Fruit fly (Drosophila melanogaster) whole organism, prepupa: ENCODE measurements around the gene red.

Experiments used
- CG16779 ChIP-seq: fragments of 200-800 bp; sonication (Bioruptor generic); optimal IDR thresholded peaks from 3 replicates; lab custom pipeline; 2017; ENCODE audit warnings: missing biosample characterization, mild to moderate bottlenecking, missing genetic modification characterization
- CG6276 ChIP-seq: fragments of 200-800 bp; sonication (Bioruptor generic); optimal IDR thresholded peaks from 2 replicates; lab custom pipeline; 2017; ENCODE audit warnings: missing biosample characterization, mild to moderate bottlenecking, missing genetic modification characterization
- CG6792 ChIP-seq: fragments of 200-800 bp; sonication (Bioruptor generic); optimal IDR thresholded peaks from 3 replicates; lab custom pipeline; 2016; ENCODE audit warnings: missing biosample characterization, missing genetic modification characterization
- Lpt ChIP-seq: fragments of 200-800 bp; sonication (Bioruptor generic); optimal IDR thresholded peaks from 3 replicates; lab custom pipeline; 2016; ENCODE audit warnings: missing biosample characterization, missing genetic modification characterization
- Met ChIP-seq: fragments of 200-800 bp; sonication (Bioruptor generic); optimal IDR thresholded peaks from 3 replicates; lab custom pipeline; 2016; ENCODE audit warnings: missing biosample characterization, missing genetic modification characterization
- Smox ChIP-seq: fragments of 200-800 bp; sonication (Bioruptor generic); optimal IDR thresholded peaks from 3 replicates; lab custom pipeline; 2016; ENCODE audit warnings: missing biosample characterization, missing genetic modification characterization
- Sox102F ChIP-seq: fragments of 200-800 bp; sonication (Bioruptor generic); optimal IDR thresholded peaks from 2 replicates; lab custom pipeline; 2016; ENCODE audit warnings: missing biosample characterization, mild to moderate bottlenecking, missing genetic modification characterization
- Sox14 ChIP-seq: fragments of 200-800 bp; sonication (Bioruptor generic); optimal IDR thresholded peaks from 3 replicates; lab custom pipeline; 2016; ENCODE audit warnings: missing biosample characterization, missing genetic modification characterization
- cyc ChIP-seq: fragments of 200-800 bp; sonication (Bioruptor generic); optimal IDR thresholded peaks from 3 replicates; lab custom pipeline; 2016; ENCODE audit warnings: missing biosample characterization, missing genetic modification characterization
- fd59A ChIP-seq: fragments of 200-800 bp; sonication (Bioruptor generic); optimal IDR thresholded peaks from 2 replicates; lab custom pipeline; 2017; ENCODE audit warnings: missing biosample characterization, mild to moderate bottlenecking, missing genetic modification characterization, missing genetic modification reagents
- lz ChIP-seq: fragments of 200-800 bp; sonication (Bioruptor generic); optimal IDR thresholded peaks from 3 replicates; lab custom pipeline; 2016; ENCODE audit warnings: missing biosample characterization, missing genetic modification characterization
- spab ChIP-seq: fragments of 200-800 bp; sonication (Bioruptor generic); optimal IDR thresholded peaks from 2 replicates; lab custom pipeline; 2017; ENCODE audit warnings: missing biosample characterization, mild to moderate bottlenecking, missing genetic modification characterization, missing genetic modification reagents
- ss ChIP-seq, 2 experiments: fragments of 200-800 bp; sonication (Bioruptor generic); optimal IDR thresholded peaks; 2 replicates in 1 of 2; 3 replicates in 1 of 2; lab custom pipeline; 2017 to 2018; ENCODE audit warnings: mild to moderate bottlenecking in 2 of 2, missing biosample characterization in 2 of 2, missing genetic modification characterization in 2 of 2, moderate library complexity in 1 of 2

- TF ChIP-seq CG6276 (GFP tag; lab: Kevin White, UChicago) (peak; percentile 12), lz (GFP tag; lab: Kevin White, UChicago) (no peak), CG6792 (no peak), Sox14 (no peak), Smox (GFP tag; lab: Kevin White, UChicago) (no peak), spab (GFP tag; lab: Kevin White, UChicago) (no peak), ss (GFP tag; optimal IDR thresholded peaks at IDR 0.05; lab: Kevin White, UChicago) (no peak), CG16779 (no peak), Sox102F (no peak), Lpt (GFP tag; lab: Kevin White, UChicago) (no peak), cyc (GFP tag; lab: Kevin White, UChicago) (no peak), fd59A (GFP tag; lab: Kevin White, UChicago) (no peak), Met (GFP tag; lab: Kevin White, UChicago) (no peak)
Observed at dm6 chr3R:14284422-14284760, 4.5 kb upstream of the red start.
